Worm (Caenorhabditis elegans) whole organism, L2 larva: ENCODE data around the gene R186.3.

Source experiments
- C34F6.9 ChIP-seq: fragments of 150-350 bp; optimal IDR thresholded peaks from 2 replicates; lab custom pipeline; 2014; ENCODE audit warnings: missing biosample characterization, missing genetic modification characterization
- F13H6.1 ChIP-seq: sonication (generic microtip); optimal IDR thresholded peaks from 2 replicates; lab custom pipeline; 2016; ENCODE audit warnings: missing genetic modification characterization, missing compliant biosample characterization
- ZK546.5 ChIP-seq: sonication (generic microtip); optimal IDR thresholded peaks from 2 replicates; lab custom pipeline; 2017; ENCODE audit warnings: missing biosample characterization, missing genetic modification characterization
- aly-2 ChIP-seq: fragments of 150-350 bp; optimal IDR thresholded peaks from 2 replicates; lab custom pipeline; 2014; ENCODE audit warnings: missing biosample characterization, missing genetic modification characterization
- blmp-1 ChIP-seq: sonication (generic microtip); optimal IDR thresholded peaks from 2 replicates; lab custom pipeline; 2017; ENCODE audit warnings: missing genetic modification characterization, mild to moderate bottlenecking, missing compliant biosample characterization, antibody characterized with exemption, moderate library complexity; ENCODE audit not compliant: insufficient read depth
- ceh-16 ChIP-seq: fragments of 150-350 bp; optimal IDR thresholded peaks from 2 replicates; lab custom pipeline; 2014; ENCODE audit warnings: missing biosample characterization, missing genetic modification characterization
- ceh-82 ChIP-seq: fragments of 150-350 bp; optimal IDR thresholded peaks from 2 replicates; lab custom pipeline; 2014; ENCODE audit warnings: missing biosample characterization, missing genetic modification characterization
- crh-2 ChIP-seq: sonication (generic microtip); optimal IDR thresholded peaks from 2 replicates; lab custom pipeline; 2017; ENCODE audit warnings: missing biosample characterization, missing genetic modification characterization
- dmd-4 ChIP-seq: sonication (generic microtip); optimal IDR thresholded peaks from 2 replicates; lab custom pipeline; 2017; ENCODE audit warnings: missing biosample characterization, missing genetic modification characterization
- fos-1 ChIP-seq: fragments of 150-350 bp; optimal IDR thresholded peaks from 2 replicates; lab custom pipeline; 2014; ENCODE audit warnings: missing biosample characterization, missing genetic modification characterization
- gmeb-1 ChIP-seq: fragments of 150-350 bp; optimal IDR thresholded peaks from 2 replicates; lab custom pipeline; 2014; ENCODE audit warnings: missing biosample characterization, missing genetic modification characterization
- lin-11 ChIP-seq: fragments of 150-350 bp; sonication (generic microtip); optimal IDR thresholded peaks from 2 replicates; lab custom pipeline; 2014; ENCODE audit warnings: missing biosample characterization, missing genetic modification characterization, inconsistent platforms, mixed read lengths
- lin-13 ChIP-seq: fragments of 150-350 bp; optimal IDR thresholded peaks from 2 replicates; lab custom pipeline; 2014; ENCODE audit warnings: missing biosample characterization, missing genetic modification reagents, missing genetic modification characterization
- lin-39 ChIP-seq: fragments of 150-350 bp; optimal IDR thresholded peaks from 2 replicates; lab custom pipeline; 2014; ENCODE audit warnings: missing biosample characterization, missing genetic modification reagents, missing genetic modification characterization
- lsy-2 ChIP-seq, 2 experiments: fragments of 150-350 bp in 1 of 2; sonication (generic microtip) in 1 of 2; optimal IDR thresholded peaks; 2 replicates each; lab custom pipeline; 2014 to 2017; ENCODE audit warnings: missing biosample characterization in 2 of 2, missing genetic modification characterization in 2 of 2
- mab-5 ChIP-seq: fragments of 150-350 bp; optimal IDR thresholded peaks from 2 replicates; lab custom pipeline; 2014; ENCODE audit warnings: missing biosample characterization, missing genetic modification characterization
- mbf-1 ChIP-seq: sonication (generic microtip); optimal IDR thresholded peaks from 2 replicates; lab custom pipeline; 2017; ENCODE audit warnings: missing biosample characterization, missing genetic modification characterization
- mdl-1 ChIP-seq, 2 experiments: fragments of 150-350 bp in 1 of 2; sonication (generic microtip) in 1 of 2; optimal IDR thresholded peaks; 2 replicates each; lab custom pipeline; 2017; ENCODE audit warnings: missing biosample characterization in 2 of 2, missing genetic modification characterization in 2 of 2
- nhr-11 ChIP-seq: fragments of 150-350 bp; optimal IDR thresholded peaks from 2 replicates; lab custom pipeline; 2014; ENCODE audit warnings: missing biosample characterization, missing genetic modification characterization
- nhr-12 ChIP-seq: fragments of 150-350 bp; optimal IDR thresholded peaks from 2 replicates; lab custom pipeline; 2014; ENCODE audit warnings: missing biosample characterization, missing genetic modification characterization
- nhr-129 ChIP-seq: fragments of 150-350 bp; optimal IDR thresholded peaks from 2 replicates; lab custom pipeline; 2014; ENCODE audit warnings: missing biosample characterization, missing genetic modification characterization
- nhr-21 ChIP-seq: fragments of 150-350 bp; optimal IDR thresholded peaks from 2 replicates; lab custom pipeline; 2014; ENCODE audit warnings: missing biosample characterization, missing genetic modification characterization
- nhr-23 ChIP-seq: fragments of 150-350 bp; optimal IDR thresholded peaks from 2 replicates; lab custom pipeline; 2014; ENCODE audit warnings: missing biosample characterization, missing genetic modification reagents, missing genetic modification characterization
- nhr-237 ChIP-seq: fragments of 150-350 bp; optimal IDR thresholded peaks from 2 replicates; lab custom pipeline; 2014; ENCODE audit warnings: missing biosample characterization, missing genetic modification characterization
- nhr-25 ChIP-seq: fragments of 150-350 bp; sonication (generic microtip); optimal IDR thresholded peaks from 3 replicates; lab custom pipeline; 2014; ENCODE audit warnings: missing biosample characterization, missing genetic modification characterization
- nhr-6 ChIP-seq: fragments of 150-350 bp; optimal IDR thresholded peaks from 2 replicates; lab custom pipeline; 2014; ENCODE audit warnings: missing biosample characterization, missing genetic modification characterization
- nhr-77 ChIP-seq: fragments of 150-350 bp; optimal IDR thresholded peaks from 2 replicates; lab custom pipeline; 2014; ENCODE audit warnings: missing biosample characterization, missing genetic modification characterization
- peb-1 ChIP-seq: fragments of 150-350 bp; optimal IDR thresholded peaks from 2 replicates; lab custom pipeline; 2014; ENCODE audit warnings: missing biosample characterization, missing genetic modification characterization
- sma-3 ChIP-seq: sonication (generic microtip); optimal IDR thresholded peaks from 2 replicates; lab custom pipeline; 2016; ENCODE audit warnings: missing genetic modification reagents, missing genetic modification characterization, missing compliant biosample characterization
- sma-9 ChIP-seq, 2 experiments: fragments of 150-350 bp in 1 of 2; sonication (generic microtip) in 1 of 2; optimal IDR thresholded peaks; 2 replicates each; lab custom pipeline; 2014 to 2016; ENCODE audit warnings: missing genetic modification characterization in 2 of 2, mild to moderate bottlenecking in 1 of 2, missing biosample characterization in 1 of 2, missing compliant biosample characterization in 1 of 2, missing genetic modification reagents in 1 of 2, moderate library complexity in 1 of 2
- snpc-4 ChIP-seq: fragments of 150-350 bp; optimal IDR thresholded peaks from 2 replicates; lab custom pipeline; 2014; ENCODE audit warnings: missing biosample characterization, missing genetic modification characterization
- unc-39 ChIP-seq: fragments of 150-350 bp; optimal IDR thresholded peaks from 2 replicates; lab custom pipeline; 2014; ENCODE audit warnings: missing biosample characterization, missing genetic modification characterization
- unc-62 ChIP-seq: fragments of 150-350 bp; optimal IDR thresholded peaks from 2 replicates; lab custom pipeline; 2014; ENCODE audit warnings: missing biosample characterization, missing genetic modification reagents, missing genetic modification characterization
- zag-1 ChIP-seq: fragments of 150-350 bp; optimal IDR thresholded peaks from 2 replicates; lab custom pipeline; 2014; ENCODE audit warnings: missing biosample characterization, missing genetic modification characterization
- ztf-1 ChIP-seq: fragments of 200-800 bp; sonication (Bioruptor generic); conservative IDR thresholded peaks from 2 replicates; pipeline ENCODE4 v1.3.6; 2022; ENCODE audit warnings: missing genetic modification characterization, missing compliant biosample characterization
- ztf-11 ChIP-seq: sonication (generic microtip); optimal IDR thresholded peaks from 2 replicates; lab custom pipeline; 2017; ENCODE audit warnings: missing biosample characterization, missing genetic modification characterization
- ztf-4 ChIP-seq: fragments of 150-350 bp; optimal IDR thresholded peaks from 2 replicates; lab custom pipeline; 2014; ENCODE audit warnings: missing biosample characterization, missing genetic modification characterization

R186.3 gene

ce11 chrV:12949607-12950006, 17.4 kb downstream of the R186.3 start, which contains the start of gene T16G1.13:
Gene T16G1.13 (plus strand): TSS chrV:12949907.
- TF ChIP-seq ztf-1 (GFP tag; lab: Robert Waterston, UW) (no peak), nhr-6 (tag; lab: Kevin White, UChicago) (no peak), aly-2 (tag; lab: Kevin White, UChicago) (no peak), ztf-11 (no peak), crh-2 (tag; lab: Kevin White, UChicago) (no peak), lin-39 (no peak), nhr-77 (tag; lab: Kevin White, UChicago) (no peak), mab-5 (tag; lab: Kevin White, UChicago) (no peak), nhr-23 (tag; lab: Kevin White, UChicago) (no peak), unc-39 (tag; lab: Kevin White, UChicago) (no peak), nhr-129 (tag; lab: Kevin White, UChicago) (no peak), zag-1 (tag; lab: Kevin White, UChicago) (no peak), gmeb-1 (tag; lab: Kevin White, UChicago) (no peak), unc-62 (GFP tag; lab: Kevin White, UChicago) (no peak), snpc-4 (no peak), lin-13 (GFP tag; lab: Kevin White, UChicago) (no peak), fos-1 (tag; lab: Kevin White, UChicago) (no peak)

- no peak for TF ChIP-seq fos-1 (tag; lab: Kevin White, UChicago)
- no peak for TF ChIP-seq C34F6.9 (tag; lab: Kevin White, UChicago)
- no peak for TF ChIP-seq ztf-4
- no peak for TF ChIP-seq lsy-2 (tag; optimal IDR thresholded peaks at IDR 0.05; lab: Kevin White, UChicago)
- no peak for TF ChIP-seq sma-3
- no peak for TF ChIP-seq lin-11 (tag; lab: Kevin White, UChicago)
- TF ChIP-seq unc-62 (GFP tag; lab: Kevin White, UChicago) = no peak
- no peak for TF ChIP-seq nhr-129 (tag; lab: Kevin White, UChicago)
- TF ChIP-seq zag-1 (tag; lab: Kevin White, UChicago) = no peak
- TF ChIP-seq gmeb-1 (tag; lab: Kevin White, UChicago) = no peak
- no peak for TF ChIP-seq nhr-21 (tag; lab: Kevin White, UChicago)
- no peak for TF ChIP-seq blmp-1 (tag; lab: Kevin White, UChicago)
Observed at ce11 chrV:12944775-12945174, 22.2 kb downstream of the R186.3 start, which contains the start of gene grl-2. Gene grl-2 (plus strand): TSS chrV:12945075.

DNA sequence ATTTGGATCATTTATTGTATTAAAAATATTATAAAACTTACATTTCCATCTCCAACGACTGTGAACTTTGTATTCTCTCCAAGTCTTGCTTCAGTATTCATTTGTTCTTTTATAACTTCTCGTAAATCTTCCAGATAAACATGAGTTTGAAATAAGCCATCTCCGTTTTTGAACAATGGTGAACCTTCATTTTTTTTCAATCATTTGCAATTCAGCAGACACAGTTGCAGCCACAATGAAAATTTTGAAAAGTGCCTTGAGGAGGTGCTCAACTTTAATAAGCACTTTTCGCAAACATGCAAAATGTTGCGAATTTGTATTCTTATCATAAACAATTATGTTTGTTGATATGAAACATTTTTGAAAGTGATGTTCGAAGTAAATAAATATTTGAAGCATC, 22.8 kb downstream of the R186.3 start, which contains the start of gene T16G1.3:
Gene T16G1.3 (minus strand): TSS at position 101 of the 400 bp plus-strand sequence.
- TF ChIP-seq unc-62 (GFP tag; lab: Kevin White, UChicago) = no peak
- TF ChIP-seq dmd-4 = no peak
- no peak for TF ChIP-seq nhr-6 (tag; lab: Kevin White, UChicago)
- no peak for TF ChIP-seq ceh-16 (tag; lab: Kevin White, UChicago)
- TF ChIP-seq peb-1 (tag; lab: Kevin White, UChicago) = no peak
- TF ChIP-seq ZK546.5 = no peak
- no peak for TF ChIP-seq mdl-1 (tag; optimal IDR thresholded peaks at IDR 0.05; lab: Kevin White, UChicago)
- no peak for TF ChIP-seq ztf-1 (GFP tag; lab: Robert Waterston, UW)
- no peak for TF ChIP-seq nhr-11 (tag; lab: Kevin White, UChicago)
- TF ChIP-seq F13H6.1 (tag; lab: Kevin White, UChicago) = no peak
- no peak for TF ChIP-seq nhr-21 (tag; lab: Kevin White, UChicago)
- TF ChIP-seq nhr-129 (tag; lab: Kevin White, UChicago) = no peak
- TF ChIP-seq nhr-237 = no peak
- TF ChIP-seq unc-39 (tag; lab: Kevin White, UChicago) = no peak
- no peak for TF ChIP-seq snpc-4
- TF ChIP-seq sma-9 (GFP tag; optimal IDR thresholded peaks at IDR 0.05; lab: Kevin White, UChicago) = no peak
- no peak for TF ChIP-seq sma-9 (tag; optimal IDR thresholded peaks at IDR 0.05; lab: Kevin White, UChicago)
- TF ChIP-seq lsy-2 (tag; optimal IDR thresholded peaks at IDR 0.05; lab: Kevin White, UChicago) = no peak
- no peak for TF ChIP-seq ceh-82 (tag; lab: Kevin White, UChicago)
- no peak for TF ChIP-seq nhr-12 (tag; lab: Kevin White, UChicago)
- no peak for TF ChIP-seq nhr-25 (tag; lab: Kevin White, UChicago)

DNA sequence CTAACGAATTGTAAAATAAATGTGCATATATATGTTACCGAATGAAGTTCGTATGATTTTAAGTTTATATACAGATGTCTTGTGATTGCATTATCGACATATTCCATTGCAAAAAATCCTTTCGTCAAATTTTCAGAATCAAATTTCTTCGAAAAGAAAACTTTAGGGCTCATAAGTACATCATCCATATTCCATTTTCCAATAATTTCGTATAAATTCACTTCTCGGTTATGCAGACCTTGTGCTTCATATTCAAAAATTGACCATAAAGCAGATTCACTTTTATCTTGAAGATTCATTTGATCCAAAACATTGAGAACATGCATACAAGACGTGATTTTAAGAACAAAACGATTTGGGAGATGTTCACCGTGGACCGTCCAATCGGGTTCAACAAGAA, 23.6 kb downstream of the R186.3 start:
- TF ChIP-seq mbf-1 (tag; lab: Kevin White, UChicago) (no peak), nhr-21 (tag; lab: Kevin White, UChicago) (no peak), mab-5 (tag; lab: Kevin White, UChicago) (no peak), lsy-2 (tag; optimal IDR thresholded peaks at IDR 0.05; lab: Kevin White, UChicago) (no peak), blmp-1 (tag; lab: Kevin White, UChicago) (no peak), aly-2 (tag; lab: Kevin White, UChicago) (no peak), nhr-12 (tag; lab: Kevin White, UChicago) (no peak)
